Worm (Caenorhabditis elegans) whole organism, dauer: ENCODE results near the gene egl-6.

Source experiments
- unc-62 ChIP-seq: sonication (generic microtip); optimal IDR thresholded peaks from 2 replicates; lab custom pipeline; 2017; ENCODE audit warnings: missing biosample characterization, missing genetic modification reagents, missing genetic modification characterization

Gene egl-6

ce11 chrX:5930822-5931221 is at the start of gene egl-6:
Gene egl-6 (plus strand): TSS chrX:5931122.
- no peak for TF ChIP-seq unc-62 (GFP tag; lab: Kevin White, UChicago)

DNA sequence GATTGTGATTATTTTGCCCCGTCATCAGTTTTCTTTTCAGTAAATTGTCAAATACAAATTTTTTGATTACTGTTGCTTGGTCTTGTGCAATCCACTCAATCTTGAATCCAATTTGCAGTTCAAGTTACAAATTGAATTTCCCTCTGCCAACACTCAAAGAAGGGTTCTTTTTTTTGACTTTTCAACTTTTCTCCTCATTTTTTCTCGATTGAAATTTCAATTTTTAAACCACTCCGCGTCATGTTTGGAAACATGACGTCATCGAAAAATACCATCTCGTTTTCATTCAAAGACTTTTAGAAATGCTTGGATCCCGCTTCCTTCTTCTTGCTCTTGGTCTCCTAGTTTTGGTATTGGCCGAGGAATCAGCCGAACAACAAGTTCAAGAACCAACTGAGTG is 45.4 kb upstream of the egl-6 start, which contains the start of gene flp-7:
Gene flp-7, plus strand, starts transcription at position 301 of the 400 bp plus-strand sequence.
- no peak for TF ChIP-seq unc-62 (GFP tag; lab: Kevin White, UChicago)

DNA sequence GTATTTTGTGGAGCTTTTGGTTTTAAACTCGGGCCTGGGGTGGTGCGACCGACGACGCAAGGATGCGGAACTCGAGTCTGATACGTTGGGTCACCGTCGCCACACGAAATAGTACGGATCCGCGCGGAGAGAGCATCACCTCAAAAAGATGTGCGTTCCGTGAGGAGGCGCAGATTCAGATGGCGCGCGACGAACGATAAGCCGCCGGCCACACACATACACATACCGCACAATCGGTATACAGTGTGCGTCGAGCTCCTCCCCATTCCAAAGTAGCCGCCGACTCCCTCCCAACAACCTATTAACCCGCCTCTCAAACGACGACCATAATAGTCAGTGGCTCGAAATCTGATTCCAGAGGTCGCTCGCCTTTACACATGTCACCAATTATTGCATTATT is 40.8 kb upstream of the egl-6 start, which contains the start of gene F49E10.2:
Gene F49E10.2, plus strand, starts transcription at position 301 of the 400 bp plus-strand sequence.
- no peak for TF ChIP-seq unc-62 (GFP tag; lab: Kevin White, UChicago)

ce11 chrX:5896001-5896400 is 34.9 kb upstream of the egl-6 start:
- no peak for TF ChIP-seq unc-62 (GFP tag; lab: Kevin White, UChicago)

DNA sequence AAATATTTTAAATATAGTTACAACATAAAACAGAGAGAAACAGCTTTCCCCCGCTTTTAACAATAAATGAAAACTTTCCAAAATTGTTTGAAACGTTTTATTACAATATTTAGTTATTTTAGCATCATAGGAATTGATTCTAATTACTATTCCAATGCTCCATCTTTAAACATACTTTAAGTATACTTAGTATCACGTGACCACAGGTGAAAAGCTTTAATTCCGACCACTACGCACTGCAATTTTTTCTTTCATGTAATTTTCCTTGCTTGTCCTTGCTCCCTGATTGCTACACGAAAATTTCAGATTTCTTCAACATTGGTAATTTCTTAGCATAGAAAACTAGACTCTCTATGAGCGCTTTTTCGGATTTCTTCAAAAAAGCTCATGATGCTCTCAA is 33.9 kb upstream of the egl-6 start, which contains the start of gene tbc-16:
Gene tbc-16, plus strand, starts transcription at position 301 of the 400 bp plus-strand sequence.
- no peak for TF ChIP-seq unc-62 (GFP tag; lab: Kevin White, UChicago)

- no peak for TF ChIP-seq unc-62 (GFP tag; lab: Kevin White, UChicago)
Measured at ce11 chrX:5901499-5901898, 29.4 kb upstream of the egl-6 start.

ce11 chrX:5903896-5904295 is 27.0 kb upstream of the egl-6 start:
- no peak for TF ChIP-seq unc-62 (GFP tag; lab: Kevin White, UChicago)

- TF ChIP-seq unc-62 (GFP tag; lab: Kevin White, UChicago) = no peak
Measured at ce11 chrX:5904603-5905081, 26.3 kb upstream of the egl-6 start, which contains the start of gene nlp-49. Gene nlp-49 (plus strand): TSS chrX:5904653.

- TF ChIP-seq unc-62 (GFP tag; lab: Kevin White, UChicago) = no peak
Measured at ce11 chrX:5905764-5906163, 25.2 kb upstream of the egl-6 start.

ce11 chrX:5917284-5917683 is 13.6 kb upstream of the egl-6 start, which contains the start of gene Y23B4A.1:
Gene Y23B4A.1 (minus strand): TSS chrX:5917384.
- TF ChIP-seq unc-62 (GFP tag; lab: Kevin White, UChicago) = no peak

- no peak for TF ChIP-seq unc-62 (GFP tag; lab: Kevin White, UChicago)
Measured at ce11 chrX:5919097-5919496, 11.8 kb upstream of the egl-6 start, which contains the start of gene capa-1. Gene capa-1 (plus strand): TSS chrX:5919397.

DNA sequence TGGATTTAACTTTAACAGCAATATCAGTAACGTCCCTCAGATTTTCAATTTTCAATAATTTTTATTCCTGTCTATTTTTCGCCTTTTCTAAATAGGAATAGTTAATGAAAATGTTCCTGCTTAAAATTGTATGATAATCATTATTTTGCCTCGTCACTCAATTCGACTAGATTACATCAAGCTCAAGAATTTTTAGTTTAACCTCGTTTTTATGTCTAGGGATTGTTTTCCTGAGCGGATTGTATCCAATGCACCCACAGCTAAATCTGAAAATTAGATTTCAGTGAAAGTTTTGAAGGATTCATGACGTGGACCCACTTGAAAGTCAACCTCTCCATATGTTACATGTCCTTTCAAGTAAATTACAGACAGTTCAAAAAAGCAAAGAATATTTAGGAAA is 7.2 kb upstream of the egl-6 start:
- TF ChIP-seq unc-62 (GFP tag; lab: Kevin White, UChicago) = no peak

- TF ChIP-seq unc-62 (GFP tag; lab: Kevin White, UChicago) = no peak
Measured at ce11 chrX:5932923-5933322, 2.0 kb downstream of the egl-6 start.

DNA sequence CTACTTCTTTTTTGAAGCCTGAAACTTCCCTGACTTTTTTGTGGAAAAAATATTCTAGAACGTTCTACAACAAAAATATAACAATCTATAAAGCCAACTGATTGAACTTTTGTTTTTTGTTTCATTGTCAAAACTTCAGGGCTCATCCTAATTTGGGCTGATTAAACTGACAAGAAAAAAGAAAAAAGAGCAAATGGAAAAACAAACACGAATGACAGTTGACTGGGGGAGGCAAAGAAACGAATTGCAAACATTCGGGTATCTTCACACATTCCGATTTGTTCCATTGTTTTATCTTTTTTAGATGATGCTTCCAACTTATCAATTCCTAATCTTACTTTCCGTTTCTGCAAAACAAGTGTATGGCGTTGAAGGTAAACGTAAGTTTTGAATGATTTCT is 4.6 kb downstream of the egl-6 start, which contains the start of gene C46F4.3:
Gene C46F4.3, plus strand, starts transcription at position 301 of the 400 bp plus-strand sequence.
- TF ChIP-seq unc-62 (GFP tag; lab: Kevin White, UChicago) = no peak

DNA sequence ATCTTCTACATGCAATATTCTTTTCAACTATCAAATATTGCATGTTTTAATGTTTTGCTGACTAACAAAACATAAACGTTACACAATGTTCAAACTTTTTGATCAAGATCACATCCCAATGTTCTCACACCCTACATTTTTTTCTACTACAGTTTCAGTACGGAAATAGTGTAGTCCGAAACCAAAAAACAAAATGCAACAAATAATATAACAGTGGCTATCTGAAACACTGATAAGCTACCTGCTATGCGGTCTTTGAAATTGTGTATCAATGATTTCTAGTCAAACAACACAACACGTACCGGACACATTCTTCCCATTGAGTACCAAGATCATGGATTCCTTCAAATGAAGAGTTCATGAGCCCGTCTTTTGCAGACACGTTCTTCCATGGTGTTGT is 10.4 kb downstream of the egl-6 start:
- no peak for TF ChIP-seq unc-62 (GFP tag; lab: Kevin White, UChicago)

ce11 chrX:5942171-5942570 is 11.2 kb downstream of the egl-6 start:
- TF ChIP-seq unc-62 (GFP tag; lab: Kevin White, UChicago) = no peak

- no peak for TF ChIP-seq unc-62 (GFP tag; lab: Kevin White, UChicago)
Measured at ce11 chrX:5943908-5944307, 13.0 kb downstream of the egl-6 start.
